Fruit fly (Drosophila melanogaster) whole organism, adult: ENCODE data around the gene CG8460.

Experiments used
- CG11617 ChIP-seq: fragments of 200-800 bp; sonication (Bioruptor generic); optimal IDR thresholded peaks from 2 replicates; lab custom pipeline; 2017; ENCODE audit warnings: mild to moderate bottlenecking, missing biosample characterization, missing genetic modification reagents, missing genetic modification characterization
- CG12768 ChIP-seq: fragments of 200-800 bp; sonication (Bioruptor generic); optimal IDR thresholded peaks from 2 replicates; lab custom pipeline; 2017; ENCODE audit warnings: missing biosample characterization, missing genetic modification characterization, mild to moderate bottlenecking, moderate library complexity, missing genetic modification reagents
- CG14711 ChIP-seq: fragments of 200-800 bp; sonication (Bioruptor generic); optimal IDR thresholded peaks from 2 replicates; lab custom pipeline; 2018; ENCODE audit warnings: missing biosample characterization, mild to moderate bottlenecking, missing genetic modification characterization, moderate library complexity
- CG1620 ChIP-seq: fragments of 200-800 bp; sonication (Bioruptor generic); optimal IDR thresholded peaks from 2 replicates; lab custom pipeline; 2016; ENCODE audit warnings: missing biosample characterization, missing genetic modification characterization
- CG33017 ChIP-seq: fragments of 200-800 bp; sonication (Bioruptor generic); optimal IDR thresholded peaks from 2 replicates; lab custom pipeline; 2018; ENCODE audit warnings: missing biosample characterization, mild to moderate bottlenecking, missing genetic modification characterization, moderate library complexity
- CG5204 ChIP-seq: fragments of 200-800 bp; sonication (Bioruptor generic); optimal IDR thresholded peaks from 2 replicates; lab custom pipeline; 2016; ENCODE audit warnings: missing biosample characterization, missing genetic modification characterization
- CG7045 ChIP-seq: fragments of 200-800 bp; sonication (Bioruptor generic); optimal IDR thresholded peaks from 2 replicates; lab custom pipeline; 2017; ENCODE audit warnings: missing biosample characterization, mild to moderate bottlenecking, missing genetic modification characterization
- CG7101 ChIP-seq: fragments of 200-800 bp; sonication (Bioruptor generic); optimal IDR thresholded peaks from 2 replicates; lab custom pipeline; 2018; ENCODE audit warnings: missing biosample characterization, mild to moderate bottlenecking, missing genetic modification characterization, moderate library complexity
- Clk ChIP-seq: fragments of 200-800 bp; sonication (Bioruptor generic); optimal IDR thresholded peaks from 2 replicates; lab custom pipeline; 2017; ENCODE audit warnings: missing biosample characterization, missing genetic modification characterization
- Crg-1 ChIP-seq: fragments of 200-800 bp; sonication (Bioruptor generic); optimal IDR thresholded peaks from 2 replicates; lab custom pipeline; 2016; ENCODE audit warnings: missing biosample characterization, missing genetic modification characterization
- Hr96 ChIP-seq: fragments of 200-800 bp; sonication (Bioruptor generic); optimal IDR thresholded peaks from 2 replicates; lab custom pipeline; 2016; ENCODE audit warnings: missing biosample characterization, missing genetic modification characterization
- Mnt ChIP-seq: fragments of 200-800 bp; sonication (Bioruptor generic); optimal IDR thresholded peaks from 2 replicates; lab custom pipeline; 2016; ENCODE audit warnings: missing biosample characterization, mild to moderate bottlenecking, missing genetic modification characterization
- bab1 ChIP-seq: fragments of 200-800 bp; sonication (Bioruptor generic); optimal IDR thresholded peaks from 3 replicates; lab custom pipeline; 2019; ENCODE audit warnings: missing biosample characterization, mild to moderate bottlenecking, missing genetic modification characterization, moderate library complexity
- cic ChIP-seq: fragments of 200-800 bp; sonication (Bioruptor generic); optimal IDR thresholded peaks from 2 replicates; lab custom pipeline; 2017; ENCODE audit warnings: missing biosample characterization, mild to moderate bottlenecking, missing genetic modification characterization, moderate library complexity
- cnc ChIP-seq, 2 experiments: fragments of >200 bp; optimal IDR thresholded peaks; 2 replicates each; lab custom pipeline; 2017
- kay ChIP-seq: fragments of 200-800 bp; sonication (Bioruptor generic); peaks from one replicate; lab custom pipeline; 2016; ENCODE audit warnings: missing biosample characterization, missing genetic modification characterization, borderline replicate concordance
- ovo ChIP-seq: fragments of 200-800 bp; sonication (Bioruptor generic); optimal IDR thresholded peaks from 2 replicates; lab custom pipeline; 2016; ENCODE audit warnings: missing biosample characterization, missing genetic modification characterization
- pad ChIP-seq: fragments of 200-800 bp; sonication (Bioruptor generic); optimal IDR thresholded peaks from 3 replicates; lab custom pipeline; 2017; ENCODE audit warnings: missing biosample characterization, missing genetic modification characterization, mild to moderate bottlenecking, moderate library complexity, missing genetic modification reagents
- tj ChIP-seq: fragments of 200-800 bp; sonication (Bioruptor generic); optimal IDR thresholded peaks from 3 replicates; lab custom pipeline; 2017; ENCODE audit warnings: missing biosample characterization, mild to moderate bottlenecking, missing genetic modification characterization, moderate library complexity
- toe ChIP-seq: fragments of 200-800 bp; sonication (Bioruptor generic); optimal IDR thresholded peaks from 2 replicates; lab custom pipeline; 2016; ENCODE audit warnings: missing biosample characterization, missing genetic modification characterization

CG8460 gene

DNA sequence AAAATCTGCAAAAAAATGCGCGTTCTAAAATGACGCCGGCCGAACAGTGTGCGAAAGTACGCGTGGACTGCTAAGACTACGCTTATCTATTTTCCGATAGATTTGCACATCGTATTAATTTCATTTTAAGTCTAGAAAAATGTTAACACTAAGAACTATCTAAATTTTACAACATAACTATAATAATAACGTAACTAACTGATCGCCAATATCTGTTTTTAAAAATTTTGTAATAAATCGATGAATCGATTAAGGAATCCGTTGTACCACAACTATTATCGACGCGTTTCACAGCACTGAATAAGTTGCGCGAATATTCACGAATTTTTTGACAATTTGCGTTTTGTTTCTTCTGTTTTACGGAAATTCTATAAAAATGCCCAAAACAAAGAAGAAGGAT, 14.1 kb downstream of the CG8460 start, which contains the start of gene Ssb-c31a:
Gene Ssb-c31a (plus strand): TSS at position 278 of the 400 bp plus-strand sequence.
- TF ChIP-seq Crg-1, result peak; percentile 91
- peak; percentile 50 for TF ChIP-seq cic
- peak; percentile 69 for TF ChIP-seq pad (GFP tag; lab: Kevin White, UChicago)
- TF ChIP-seq Hr96, result peak; percentile 75
- peak; percentile 88 for TF ChIP-seq CG1620 (GFP tag; lab: Kevin White, UChicago)
- TF ChIP-seq ovo (GFP tag; lab: Kevin White, UChicago), result peak; percentile 55
- TF ChIP-seq cnc (optimal IDR thresholded peaks at IDR 0.05; lab: Kevin White, UChicago), result no peak
- TF ChIP-seq CG5204, result peak; percentile 87
- peak; percentile 61 for TF ChIP-seq CG14711 (tag; lab: Kevin White, UChicago)
- peak; percentile 71 for TF ChIP-seq bab1 (GFP tag; lab: Kevin White, UChicago)
- peak; percentile 74 for TF ChIP-seq CG7045
- TF ChIP-seq CG12768 (GFP tag; lab: Kevin White, UChicago), result peak; percentile 81
- peak; percentile 83 for TF ChIP-seq CG7101
- TF ChIP-seq Mnt (GFP tag; lab: Kevin White, UChicago), result peak; percentile 76
- TF ChIP-seq CG11617, result peak; percentile 74
- peak; percentile 87 for TF ChIP-seq toe (GFP tag; lab: Kevin White, UChicago)
- peak; percentile 72 for TF ChIP-seq CG33017 (tag; lab: Kevin White, UChicago)
- peak; percentile 42 for TF ChIP-seq Clk (GFP tag; lab: Kevin White, UChicago)
- TF ChIP-seq kay (GFP tag; lab: Kevin White, UChicago), result peak; percentile 94
- TF ChIP-seq tj, result peak; percentile 69

DNA sequence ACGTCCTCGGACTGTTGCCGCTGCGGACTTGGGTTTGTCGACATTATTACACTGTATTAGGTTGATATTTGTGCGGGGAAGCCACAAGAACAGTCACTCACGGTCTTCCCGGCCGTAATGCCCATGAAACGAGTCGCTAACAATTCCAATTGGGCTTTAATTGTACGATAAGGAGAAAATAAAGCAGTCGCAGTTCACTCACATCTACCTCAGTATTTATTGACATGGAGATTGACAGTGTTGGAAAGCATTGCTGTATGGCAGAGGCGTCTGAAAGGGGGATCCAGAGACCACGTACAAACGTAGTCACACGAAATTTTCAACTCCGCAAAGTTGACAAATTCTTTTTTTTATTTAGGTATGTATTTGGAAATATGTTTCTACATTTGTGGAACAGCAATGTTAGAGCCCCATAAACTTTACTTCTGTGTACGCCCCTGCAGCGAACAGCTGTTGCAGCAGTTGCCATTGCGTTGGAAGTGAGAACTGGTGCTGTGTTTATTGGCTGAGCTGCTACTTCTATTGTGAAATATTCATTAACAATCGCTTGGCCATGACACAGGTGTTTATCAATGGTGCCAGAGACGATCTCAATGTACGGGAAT, 15.8 kb downstream of the CG8460 start, which contains the start of the genes CG8372 and CG8360:
Gene CG8372 (minus strand): TSS at position 237 of the 605 bp plus-strand sequence.
Gene CG8360 (plus strand): TSS at position 294 of the 605 bp plus-strand sequence.
- TF ChIP-seq CG7101 (peak; percentile 99), kay (GFP tag; lab: Kevin White, UChicago) (peak; percentile 95), CG12768 (GFP tag; lab: Kevin White, UChicago) (peak; percentile 99), pad (GFP tag; lab: Kevin White, UChicago) (peak; percentile 92), CG1620 (GFP tag; lab: Kevin White, UChicago) (peak; percentile 99), Crg-1 (peak; percentile 99), CG33017 (tag; lab: Kevin White, UChicago) (peak; percentile 99), toe (GFP tag; lab: Kevin White, UChicago) (peak; percentile 99), CG14711 (tag; lab: Kevin White, UChicago) (peak; percentile 96), Mnt (GFP tag; lab: Kevin White, UChicago) (peak; percentile 98), CG5204 (peak; percentile 99), tj (peak; percentile 92), Hr96 (peak; percentile 99), CG11617 (peak; percentile 98), cic (peak; percentile 96), CG7045 (peak; percentile 99), ovo (GFP tag; lab: Kevin White, UChicago) (peak; percentile 98), Clk (GFP tag; lab: Kevin White, UChicago) (peak; percentile 98), cnc (optimal IDR thresholded peaks at IDR 0.05; lab: Kevin White, UChicago) (no peak), bab1 (GFP tag; lab: Kevin White, UChicago) (peak; percentile 98)

- TF ChIP-seq CG7045 (peak; percentile 8), Mnt (GFP tag; lab: Kevin White, UChicago) (peak; percentile 58), CG12768 (GFP tag; lab: Kevin White, UChicago) (peak; percentile 63), toe (GFP tag; lab: Kevin White, UChicago) (no peak), CG33017 (tag; lab: Kevin White, UChicago) (peak; percentile 32), cic (peak; percentile 90), CG11617 (peak; percentile 50), tj (no peak)
Measured at dm6 chr2L:8213987-8214386, 17.0 kb downstream of the CG8460 start, which contains the start of gene CG8353. CG8353 (plus strand) TSS chr2L:8214045.

DNA sequence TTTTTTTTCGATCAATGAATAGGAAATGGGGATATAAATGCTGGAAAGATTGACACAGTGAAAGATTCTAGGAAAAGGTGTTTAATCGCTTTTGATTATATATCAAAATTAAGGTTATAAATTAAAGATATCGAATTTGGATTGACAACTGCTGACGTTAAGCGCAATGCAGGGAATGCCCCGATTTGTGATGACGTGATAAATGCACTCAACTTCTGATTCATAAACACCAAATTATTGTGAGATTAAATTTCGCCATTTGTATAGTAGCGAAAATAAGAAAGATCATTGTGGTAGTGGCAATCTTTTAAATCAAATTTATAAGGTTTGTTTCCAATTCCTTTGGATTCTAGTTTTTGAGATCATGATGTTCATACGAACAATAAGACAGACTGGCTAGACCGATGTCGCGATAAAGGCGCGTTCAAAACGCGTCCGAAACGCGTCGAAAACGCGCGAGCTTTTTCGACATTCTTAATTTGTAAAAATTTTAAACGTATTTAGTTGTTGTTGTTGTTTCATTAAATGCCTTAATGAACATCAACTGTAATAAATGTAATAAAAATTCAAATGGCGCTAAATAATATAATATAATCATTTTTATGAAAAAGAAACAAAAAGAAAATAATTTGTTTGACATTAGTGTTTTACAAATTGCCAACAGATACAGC, 18.4 kb downstream of the CG8460 start, which contains the start of gene CG8349:
Gene CG8349 (plus strand): TSS at position 657 of the 671 bp plus-strand sequence.
- TF ChIP-seq kay (GFP tag; lab: Kevin White, UChicago) (peak; percentile 81), CG14711 (tag; lab: Kevin White, UChicago) (no peak)

DNA sequence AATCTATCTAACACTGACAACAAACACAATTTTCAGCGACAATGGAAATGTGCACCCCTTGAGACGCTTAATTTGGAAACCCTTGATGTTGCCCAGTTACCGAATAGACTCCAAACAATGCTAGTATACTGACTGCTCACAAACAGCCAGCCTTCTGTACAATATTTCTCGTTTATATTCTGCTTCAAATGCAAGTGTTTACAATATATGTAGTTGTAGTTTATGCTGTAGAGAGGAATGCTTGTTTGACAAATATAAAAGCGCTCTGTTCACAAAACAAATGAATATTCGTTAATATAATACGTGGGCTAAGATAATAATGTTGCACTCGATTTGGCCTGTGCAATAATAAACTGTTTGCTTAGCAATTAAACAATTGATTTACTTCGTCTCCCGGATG, 20.9 kb downstream of the CG8460 start, which contains the start of gene CG8292:
Gene CG8292 (minus strand): TSS at position 101 of the 400 bp plus-strand sequence.
- TF ChIP-seq Hr96 (no peak), CG33017 (tag; lab: Kevin White, UChicago) (no peak), pad (GFP tag; lab: Kevin White, UChicago) (no peak), CG14711 (tag; lab: Kevin White, UChicago) (no peak), toe (GFP tag; lab: Kevin White, UChicago) (no peak), Clk (GFP tag; lab: Kevin White, UChicago) (no peak), CG5204 (no peak)

DNA sequence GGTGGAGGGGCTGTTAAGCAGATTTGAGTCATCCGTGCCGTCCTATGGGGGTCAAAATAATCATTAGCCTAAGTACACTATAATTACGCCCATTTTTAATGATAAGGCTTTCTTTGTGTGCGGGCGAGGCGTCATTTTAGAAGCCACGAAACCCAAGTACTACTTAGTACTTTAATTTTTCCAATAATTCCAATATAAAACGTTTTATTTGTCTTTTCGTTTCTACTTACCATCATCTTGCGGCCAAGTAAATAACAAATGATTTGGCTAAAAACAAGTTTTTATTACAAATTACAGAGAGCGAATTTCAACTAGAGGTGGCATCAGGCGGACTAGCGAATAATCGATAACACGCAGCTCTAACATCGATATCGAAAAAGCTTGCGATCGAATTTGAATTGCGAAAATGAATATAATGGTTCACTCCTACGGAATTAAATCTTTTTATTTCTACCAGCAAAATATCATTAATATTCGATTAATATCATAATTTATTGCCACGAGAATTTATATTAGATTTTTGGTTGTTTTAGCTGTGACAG, 23.5 kb downstream of the CG8460 start, which contains the start of gene Snx6:
Gene Snx6 (minus strand): TSS at position 349 of the 542 bp plus-strand sequence.
- peak; percentile 48 for TF ChIP-seq bab1 (GFP tag; lab: Kevin White, UChicago)
- no peak for TF ChIP-seq CG1620 (GFP tag; lab: Kevin White, UChicago)
- no peak for TF ChIP-seq cic
- no peak for TF ChIP-seq Hr96
- peak; percentile 88 for TF ChIP-seq kay (GFP tag; lab: Kevin White, UChicago)
